Worm (Caenorhabditis elegans) whole organism, L2 larva: ENCODE measurements around the gene twk-21.

Experiments
- R02D3.7 ChIP-seq: fragments of 150-350 bp; optimal IDR thresholded peaks from 2 replicates; lab custom pipeline; 2014; ENCODE audit warnings: missing biosample characterization, missing genetic modification characterization
- ceh-16 ChIP-seq: fragments of 150-350 bp; optimal IDR thresholded peaks from 2 replicates; lab custom pipeline; 2014; ENCODE audit warnings: missing biosample characterization, missing genetic modification characterization
- elt-3 ChIP-seq: sonication (generic microtip); optimal IDR thresholded peaks from 2 replicates; lab custom pipeline; 2017; ENCODE audit warnings: missing biosample characterization, missing genetic modification characterization
- gmeb-1 ChIP-seq: fragments of 150-350 bp; optimal IDR thresholded peaks from 2 replicates; lab custom pipeline; 2014; ENCODE audit warnings: missing biosample characterization, missing genetic modification characterization
- lin-13 ChIP-seq: fragments of 150-350 bp; optimal IDR thresholded peaks from 2 replicates; lab custom pipeline; 2014; ENCODE audit warnings: missing biosample characterization, missing genetic modification reagents, missing genetic modification characterization
- lsy-2 ChIP-seq, 2 experiments: fragments of 150-350 bp in 1 of 2; sonication (generic microtip) in 1 of 2; optimal IDR thresholded peaks; 2 replicates each; lab custom pipeline; 2014 to 2017; ENCODE audit warnings: missing biosample characterization in 2 of 2, missing genetic modification characterization in 2 of 2
- mab-5 ChIP-seq: fragments of 150-350 bp; optimal IDR thresholded peaks from 2 replicates; lab custom pipeline; 2014; ENCODE audit warnings: missing biosample characterization, missing genetic modification characterization
- nhr-11 ChIP-seq: fragments of 150-350 bp; optimal IDR thresholded peaks from 2 replicates; lab custom pipeline; 2014; ENCODE audit warnings: missing biosample characterization, missing genetic modification characterization
- nhr-12 ChIP-seq: fragments of 150-350 bp; optimal IDR thresholded peaks from 2 replicates; lab custom pipeline; 2014; ENCODE audit warnings: missing biosample characterization, missing genetic modification characterization
- nhr-6 ChIP-seq: fragments of 150-350 bp; optimal IDR thresholded peaks from 2 replicates; lab custom pipeline; 2014; ENCODE audit warnings: missing biosample characterization, missing genetic modification characterization
- sem-4 ChIP-seq: fragments of 150-350 bp; optimal IDR thresholded peaks from 2 replicates; lab custom pipeline; 2014; ENCODE audit warnings: missing biosample characterization, missing genetic modification reagents, missing genetic modification characterization
- unc-39 ChIP-seq: fragments of 150-350 bp; optimal IDR thresholded peaks from 2 replicates; lab custom pipeline; 2014; ENCODE audit warnings: missing biosample characterization, missing genetic modification characterization
- unc-62 ChIP-seq: fragments of 150-350 bp; optimal IDR thresholded peaks from 2 replicates; lab custom pipeline; 2014; ENCODE audit warnings: missing biosample characterization, missing genetic modification reagents, missing genetic modification characterization
- ztf-11 ChIP-seq: sonication (generic microtip); optimal IDR thresholded peaks from 2 replicates; lab custom pipeline; 2017; ENCODE audit warnings: missing biosample characterization, missing genetic modification characterization

DNA sequence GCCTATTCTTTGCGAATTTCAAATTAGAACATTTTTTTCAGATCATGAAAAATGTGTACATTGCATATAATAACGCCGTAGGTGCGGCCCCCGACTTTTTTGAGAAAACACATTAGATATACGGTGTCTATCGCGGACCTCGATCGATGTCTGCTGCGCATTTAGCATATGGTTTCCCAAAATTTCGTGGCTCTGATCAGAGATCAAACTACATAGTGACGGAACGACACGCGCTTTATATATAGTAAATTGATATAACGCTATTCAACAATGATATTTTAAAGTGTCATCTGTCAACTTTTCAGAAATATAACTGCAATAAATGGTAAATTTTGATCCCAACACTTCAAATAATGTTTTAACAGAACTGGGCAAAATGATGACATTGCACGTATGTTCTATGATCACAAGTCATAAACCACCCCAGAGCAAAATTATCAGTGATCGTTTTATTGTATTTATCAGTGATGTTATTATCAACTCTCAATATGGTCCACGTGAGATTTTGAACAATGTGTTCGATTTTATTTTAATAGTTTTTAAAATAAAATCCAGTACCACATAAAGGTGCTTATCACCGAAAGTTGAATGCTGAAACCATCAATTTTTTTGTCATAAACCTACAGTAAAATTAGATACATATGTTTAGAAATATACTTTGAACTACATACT, 46.7 kb downstream of the twk-21 start:
- no peak for TF ChIP-seq nhr-11 (tag; lab: Kevin White, UChicago)
- TF ChIP-seq unc-62 (GFP tag; lab: Kevin White, UChicago): no peak
- TF ChIP-seq lsy-2 (tag; optimal IDR thresholded peaks at IDR 0.05; lab: Kevin White, UChicago): no peak
- no peak for TF ChIP-seq ceh-16
- TF ChIP-seq lin-13 (GFP tag; lab: Kevin White, UChicago): no peak
- no peak for TF ChIP-seq gmeb-1 (tag; lab: Kevin White, UChicago)
- no peak for TF ChIP-seq nhr-12 (tag; lab: Kevin White, UChicago)
- TF ChIP-seq nhr-6 (tag; lab: Kevin White, UChicago): no peak
- TF ChIP-seq R02D3.7 (tag; lab: Kevin White, UChicago): no peak
- no peak for TF ChIP-seq mab-5
- TF ChIP-seq sem-4 (tag; lab: Kevin White, UChicago): no peak
- no peak for TF ChIP-seq ztf-11 (tag; lab: Kevin White, UChicago)
- TF ChIP-seq elt-3 (tag; lab: Kevin White, UChicago): no peak
- TF ChIP-seq unc-39 (tag; lab: Kevin White, UChicago): no peak
